Fruit fly (Drosophila melanogaster) whole organism, wandering third instar larva: ENCODE results near the gene ppk23.

Experiments
- Hnf4 ChIP-seq: fragments of 200-800 bp; sonication (Bioruptor generic); optimal IDR thresholded peaks from 2 replicates; lab custom pipeline; 2016; ENCODE audit warnings: missing biosample characterization, mild to moderate bottlenecking, missing genetic modification characterization
- Hr83 ChIP-seq: fragments of 200-300 bp; sonication (Bioruptor generic); optimal IDR thresholded peaks from 2 replicates; lab custom pipeline; 2016; ENCODE audit warnings: missing biosample characterization, mild to moderate bottlenecking, missing genetic modification characterization, moderate library complexity; ENCODE audit not compliant: poor library complexity, severe bottlenecking
- usp ChIP-seq: fragments of >200 bp; optimal IDR thresholded peaks from 2 replicates; lab custom pipeline; 2017; ENCODE audit warnings: missing biosample characterization, missing genetic modification characterization

dm6 chrX:17545580-17545979 is 23.4 kb downstream of the ppk23 start:
- no peak for TF ChIP-seq Hr83 (GFP tag; lab: Kevin White, UChicago)
- no peak for TF ChIP-seq Hnf4 (GFP tag; lab: Kevin White, UChicago)
- TF ChIP-seq usp, result no peak
